Fruit fly (Drosophila melanogaster) whole organism, pupa: Measurements from ENCODE around the gene Rtel1.

ENCODE experiments used
- CG12605 ChIP-seq: fragments of 200-800 bp; sonication (Bioruptor generic); IDR thresholded peaks from 2 replicates; pipeline ENCODE4 v1.3.6; 2022; ENCODE audit warnings: missing biosample characterization, missing genetic modification characterization
- CG13204 ChIP-seq: fragments of 200-800 bp; sonication (Bioruptor generic); optimal IDR thresholded peaks from 2 replicates; lab custom pipeline; 2018; ENCODE audit warnings: missing biosample characterization, mild to moderate bottlenecking, missing genetic modification characterization, moderate library complexity
- CG34367 ChIP-seq: fragments of 200-800 bp; sonication (Bioruptor generic); optimal IDR thresholded peaks from 2 replicates; lab custom pipeline; 2018; ENCODE audit warnings: missing biosample characterization, mild to moderate bottlenecking, missing genetic modification characterization
- CG4496 ChIP-seq: fragments of 200-800 bp; sonication (Bioruptor generic); IDR thresholded peaks from 3 replicates; pipeline ENCODE4 v1.3.6; 2022; ENCODE audit warnings: missing biosample characterization, missing genetic modification characterization
- CG8159 ChIP-seq: fragments of 200-800 bp; sonication (Bioruptor generic); optimal IDR thresholded peaks from 3 replicates; lab custom pipeline; 2018; ENCODE audit warnings: missing biosample characterization, mild to moderate bottlenecking, missing genetic modification characterization, moderate library complexity
- CG8301 ChIP-seq: fragments of 200-800 bp; sonication (Bioruptor generic); optimal IDR thresholded peaks from 2 replicates; lab custom pipeline; 2018; ENCODE audit warnings: missing biosample characterization, mild to moderate bottlenecking, missing genetic modification characterization
- EcR ChIP-seq: fragments of 200-800 bp; sonication (Bioruptor generic); optimal IDR thresholded peaks from 3 replicates; lab custom pipeline; 2019; ENCODE audit warnings: missing biosample characterization, missing genetic modification characterization, mild to moderate bottlenecking, moderate library complexity, missing genetic modification reagents
- Pif1A ChIP-seq: fragments of 200-800 bp; sonication (Bioruptor generic); optimal IDR thresholded peaks from 3 replicates; lab custom pipeline; 2016; ENCODE audit warnings: missing biosample characterization, missing genetic modification characterization
- fd96Ca ChIP-seq: fragments of 200-800 bp; sonication (Bioruptor generic); IDR thresholded peaks from 3 replicates; pipeline ENCODE4 v1.3.6; 2022; ENCODE audit warnings: missing biosample characterization, missing genetic modification characterization
- gl ChIP-seq: fragments of 200-800 bp; sonication (Bioruptor generic); optimal IDR thresholded peaks from 2 replicates; lab custom pipeline; 2018; ENCODE audit warnings: missing biosample characterization, mild to moderate bottlenecking, missing genetic modification characterization
- rn ChIP-seq: fragments of 200-800 bp; sonication (Bioruptor generic); IDR thresholded peaks from 2 replicates; pipeline ENCODE4 v1.3.6; 2022; ENCODE audit warnings: missing biosample characterization, missing genetic modification characterization

Rtel1 gene

dm6 chrX:5789187-5789586 lies 41.6 kb downstream of the Rtel1 start, which contains the start of gene CG15767:
Gene CG15767, plus strand, starts transcription at chrX:5789487.
- TF ChIP-seq CG13204 (GFP tag; lab: Kevin White, UChicago) (no peak), CG8159 (tag; lab: Kevin White, UChicago) (no peak), fd96Ca (GFP tag; lab: Robert Waterston, UW) (no peak), rn (no peak), CG34367 (no peak), Pif1A (GFP tag; lab: Kevin White, UChicago) (no peak)

dm6 chrX:5791840-5792239 lies 44.3 kb downstream of the Rtel1 start, which contains the start of gene CG12239:
Gene CG12239, plus strand, starts transcription at chrX:5792140.
- TF ChIP-seq CG12605 (GFP tag; lab: Robert Waterston, UW) (no peak), gl (no peak), CG8159 (tag; lab: Kevin White, UChicago) (no peak)

dm6 chrX:5800634-5801033 lies 53.1 kb downstream of the Rtel1 start:
- TF ChIP-seq EcR (GFP tag; lab: Kevin White, UChicago) (no peak), CG8301 (no peak), CG4496 (GFP tag; lab: Robert Waterston, UW) (peak; percentile 21; the same call in 1 of the 3 replicates)
